Worm (Caenorhabditis elegans): ENCODE measurements around the gene exc-12.
A peak's percentile ranks its signal among the peaks of the same experiment; 100 is the strongest.

ce11 chrIII:13548982-13549381, 21.3 kb downstream of the exc-12 start, which contains the start of gene mmad-1:
- no peak for TF ChIP-seq nhr-77 (tag; optimal IDR thresholded peaks at IDR 0.05)
- TF ChIP-seq elt-3 (tag; optimal IDR thresholded peaks at IDR 0.05), result no peak
- TF ChIP-seq unc-62 (GFP tag; optimal IDR thresholded peaks at IDR 0.05), result no peak
- TF ChIP-seq blmp-1 (tag; optimal IDR thresholded peaks at IDR 0.05; ENCODE audit: insufficient read depth), result peak; percentile 76
- TF ChIP-seq nhr-23 (tag; optimal IDR thresholded peaks at IDR 0.05), result no peak
- TF ChIP-seq aly-2 (tag; optimal IDR thresholded peaks at IDR 0.05), result no peak
- TF ChIP-seq nhr-11 (tag; optimal IDR thresholded peaks at IDR 0.05), result no peak
- TF ChIP-seq lin-39 (tag; optimal IDR thresholded peaks at IDR 0.05), result no peak

Data from whole organism, L2 larva.